Worm (Caenorhabditis elegans) whole organism, L4/young adult: Measurements from ENCODE around the gene lgx-1.

ENCODE experiments used
- W03F9.2 ChIP-seq: fragments of 150-350 bp; optimal IDR thresholded peaks from 2 replicates; lab custom pipeline; 2014; ENCODE audit warnings: missing biosample characterization, missing genetic modification characterization
- him-1 ChIP-seq: sonication (generic microtip); optimal IDR thresholded peaks from 2 replicates; lab custom pipeline; 2016; ENCODE audit warnings: missing genotype, missing genetic modification reagents, missing genetic modification characterization, missing compliant biosample characterization

ce11 chrX:5514984-5515383 lies 23.3 kb downstream of the lgx-1 start, which contains the start of gene T23F2.4:
- TF ChIP-seq W03F9.2, result no peak
- no peak for TF ChIP-seq him-1 (tag; lab: Kevin White, UChicago)
